Worm (Caenorhabditis elegans): ENCODE measurements around the gene Y45G12B.3.

Gene Y45G12B.3

DNA sequence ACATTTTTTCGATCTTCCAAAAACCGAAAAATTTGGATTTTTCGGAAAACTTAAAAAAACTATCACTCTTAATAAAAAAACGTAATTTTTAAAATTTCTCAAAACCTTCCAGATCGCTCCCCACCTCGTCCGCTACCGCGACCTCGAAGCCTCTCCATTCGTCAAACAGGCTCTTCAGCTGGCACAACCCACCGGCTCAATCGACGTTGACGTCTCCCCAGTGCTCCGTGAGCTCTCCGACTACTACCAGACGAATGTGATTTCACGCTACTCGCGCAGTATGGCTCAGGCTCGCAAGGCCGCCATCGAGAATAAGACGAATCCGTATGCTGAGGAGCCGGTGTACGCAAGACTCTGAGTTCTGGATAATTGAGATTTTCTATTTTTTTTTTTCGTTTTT is 10.3 kb upstream of the Y45G12B.3 start:
- TF ChIP-seq nhr-23 (tag; optimal IDR thresholded peaks at IDR 0.05) (no peak), ama-1 (optimal IDR thresholded peaks at IDR 0.05) (no peak), R02D3.7 (tag; optimal IDR thresholded peaks at IDR 0.05) (no peak), skn-1 (tag; optimal IDR thresholded peaks at IDR 0.05) (no peak), sma-9 (GFP tag; optimal IDR thresholded peaks at IDR 0.05) (no peak), sma-9 (tag; optimal IDR thresholded peaks at IDR 0.05) (no peak), ztf-1 (GFP tag; conservative IDR thresholded peaks at IDR 0.05) (no peak), elt-1 (tag; optimal IDR thresholded peaks at IDR 0.05) (no peak), sem-4 (tag; optimal IDR thresholded peaks at IDR 0.05) (no peak), ZK546.5 (tag; optimal IDR thresholded peaks at IDR 0.05) (no peak), sma-3 (GFP tag; optimal IDR thresholded peaks at IDR 0.05) (no peak), crh-2 (tag; optimal IDR thresholded peaks at IDR 0.05) (no peak), nhr-21 (tag; optimal IDR thresholded peaks at IDR 0.05) (no peak), mab-5 (tag; optimal IDR thresholded peaks at IDR 0.05) (no peak), aly-2 (tag; optimal IDR thresholded peaks at IDR 0.05) (no peak), nhr-10 (tag; optimal IDR thresholded peaks at IDR 0.05) (no peak), ztf-4 (tag; optimal IDR thresholded peaks at IDR 0.05) (no peak), lin-11 (tag; optimal IDR thresholded peaks at IDR 0.05) (no peak), nhr-237 (tag; optimal IDR thresholded peaks at IDR 0.05) (no peak), fos-1 (tag; optimal IDR thresholded peaks at IDR 0.05) (no peak)

- TF ChIP-seq ceh-16 (tag; optimal IDR thresholded peaks at IDR 0.05), result no peak
- TF ChIP-seq ztf-4 (tag; optimal IDR thresholded peaks at IDR 0.05), result no peak
- no peak for TF ChIP-seq unc-39 (tag; optimal IDR thresholded peaks at IDR 0.05)
- TF ChIP-seq nhr-25 (tag; optimal IDR thresholded peaks at IDR 0.05), result no peak
- TF ChIP-seq sma-3 (GFP tag; optimal IDR thresholded peaks at IDR 0.05), result no peak
- no peak for TF ChIP-seq fos-1 (tag; optimal IDR thresholded peaks at IDR 0.05)
- no peak for TF ChIP-seq ceh-82 (tag; optimal IDR thresholded peaks at IDR 0.05)
Observed at ce11 chrV:2703299-2703698, 7.2 kb upstream of the Y45G12B.3 start.

DNA sequence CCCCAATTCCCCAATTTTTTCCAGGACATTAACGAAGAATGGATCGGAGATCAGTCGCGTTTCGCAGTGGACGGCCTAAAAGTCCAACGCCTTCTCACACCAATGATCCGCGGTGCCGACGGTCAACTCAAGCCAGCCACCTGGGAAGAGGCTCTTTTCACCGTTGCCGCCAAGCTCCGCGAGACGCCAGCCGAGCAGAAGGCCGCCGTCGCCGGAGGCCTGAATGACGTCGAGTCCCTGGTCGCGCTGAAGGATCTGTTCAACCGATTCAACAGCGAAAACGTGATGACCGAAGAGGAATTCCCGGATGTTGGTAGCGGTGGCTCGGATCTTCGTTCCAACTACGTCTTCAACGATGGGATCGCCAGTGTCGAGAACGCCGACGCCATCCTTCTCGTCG is 6.8 kb upstream of the Y45G12B.3 start:
- TF ChIP-seq mbf-1 (tag; optimal IDR thresholded peaks at IDR 0.05), result no peak
- TF ChIP-seq ZK546.5 (tag; optimal IDR thresholded peaks at IDR 0.05), result no peak
- TF ChIP-seq lin-11 (tag; optimal IDR thresholded peaks at IDR 0.05), result no peak
- no peak for TF ChIP-seq nhr-11 (tag; optimal IDR thresholded peaks at IDR 0.05)
- TF ChIP-seq ceh-82 (tag; optimal IDR thresholded peaks at IDR 0.05), result no peak
- TF ChIP-seq unc-55 (GFP tag; optimal IDR thresholded peaks at IDR 0.05), result no peak
- no peak for TF ChIP-seq ztf-1 (GFP tag; conservative IDR thresholded peaks at IDR 0.05)
- TF ChIP-seq gmeb-1 (tag; optimal IDR thresholded peaks at IDR 0.05), result no peak
- TF ChIP-seq dmd-4 (tag; optimal IDR thresholded peaks at IDR 0.05), result no peak
- TF ChIP-seq fos-1 (tag; optimal IDR thresholded peaks at IDR 0.05), result no peak
- TF ChIP-seq snpc-4 (tag; optimal IDR thresholded peaks at IDR 0.05), result no peak
- no peak for TF ChIP-seq sma-3 (GFP tag; optimal IDR thresholded peaks at IDR 0.05)

- TF ChIP-seq peb-1 (tag; optimal IDR thresholded peaks at IDR 0.05) (no peak), nhr-10 (tag; optimal IDR thresholded peaks at IDR 0.05) (no peak)
Observed at ce11 chrV:2698826-2699225, 2.8 kb upstream of the Y45G12B.3 start, which contains the start of gene nuo-5. TSS of gene nuo-5 (plus strand) at chrV:2698972.

ce11 chrV:2697693-2698092 is 1.6 kb upstream of the Y45G12B.3 start:
- peak in 1 of 2 experiments; percentile 2 for TF ChIP-seq lsy-2 (tag; optimal IDR thresholded peaks at IDR 0.05)
- no peak for TF ChIP-seq Y55F3AM.14 (GFP tag; optimal IDR thresholded peaks at IDR 0.05)
- TF ChIP-seq aly-2 (tag; optimal IDR thresholded peaks at IDR 0.05), result no peak
- TF ChIP-seq ZK546.5 (tag; optimal IDR thresholded peaks at IDR 0.05), result no peak
- TF ChIP-seq nhr-77 (tag; optimal IDR thresholded peaks at IDR 0.05), result no peak
- TF ChIP-seq unc-55 (GFP tag; optimal IDR thresholded peaks at IDR 0.05), result peak; percentile 19
- TF ChIP-seq mdl-1 (tag; optimal IDR thresholded peaks at IDR 0.05), result no peak

DNA sequence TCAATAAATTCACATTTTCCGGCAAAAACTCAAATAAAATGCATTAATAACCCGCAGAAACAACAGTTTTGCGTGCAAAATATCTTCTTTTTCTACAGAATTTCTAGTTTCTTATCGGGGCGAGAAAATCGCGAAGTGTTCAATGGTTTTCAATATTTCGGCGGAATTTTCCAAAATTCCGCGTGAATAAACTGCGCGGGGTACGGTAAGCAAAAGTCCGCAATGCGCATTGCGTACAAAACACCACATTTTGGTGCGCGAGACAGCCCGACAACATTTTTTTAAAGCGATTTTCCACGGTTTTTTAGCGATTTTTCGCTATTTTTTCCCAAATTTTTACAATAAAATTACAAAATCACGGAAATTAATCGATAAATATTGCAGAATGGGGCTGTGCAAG is 1.7 kb downstream of the Y45G12B.3 start, which contains the start of gene Y45G12B.2:
TSS of gene Y45G12B.2 (plus strand) at position 383 of the 400 bp plus-strand sequence.
- TF ChIP-seq nhr-21 (tag; optimal IDR thresholded peaks at IDR 0.05) (peak; percentile 62), nhr-129 (tag; optimal IDR thresholded peaks at IDR 0.05) (peak; percentile 72), crh-2 (tag; optimal IDR thresholded peaks at IDR 0.05) (peak; percentile 96), Y55F3AM.14 (GFP tag; optimal IDR thresholded peaks at IDR 0.05) (no peak), skn-1 (tag; optimal IDR thresholded peaks at IDR 0.05) (peak; percentile 22), lin-13 (GFP tag; optimal IDR thresholded peaks at IDR 0.05) (peak; percentile 44), lin-11 (tag; optimal IDR thresholded peaks at IDR 0.05) (peak; percentile 56), unc-55 (GFP tag; optimal IDR thresholded peaks at IDR 0.05) (peak; percentile 73), nhr-25 (tag; optimal IDR thresholded peaks at IDR 0.05) (peak; percentile 51), sma-3 (GFP tag; optimal IDR thresholded peaks at IDR 0.05) (peak; percentile 45), mab-5 (tag; optimal IDR thresholded peaks at IDR 0.05) (peak; percentile 20), fos-1 (tag; optimal IDR thresholded peaks at IDR 0.05) (peak; percentile 24), mdl-1 (tag; optimal IDR thresholded peaks at IDR 0.05) (no peak), C34F6.9 (tag; optimal IDR thresholded peaks at IDR 0.05) (peak; percentile 69), F13H6.1 (tag; optimal IDR thresholded peaks at IDR 0.05) (peak; percentile 47), nhr-11 (tag; optimal IDR thresholded peaks at IDR 0.05) (no peak), gmeb-1 (tag; optimal IDR thresholded peaks at IDR 0.05) (peak; percentile 71), sma-9 (GFP tag; optimal IDR thresholded peaks at IDR 0.05) (no peak), sma-9 (tag; optimal IDR thresholded peaks at IDR 0.05) (no peak), sem-4 (tag; optimal IDR thresholded peaks at IDR 0.05) (peak; percentile 18), lsy-2 (tag; optimal IDR thresholded peaks at IDR 0.05) (peak; percentile 98 to 99), ztf-11 (tag; optimal IDR thresholded peaks at IDR 0.05) (no peak)
